Worm (Caenorhabditis elegans): ENCODE measurements around the gene K08D9.6.

DNA sequence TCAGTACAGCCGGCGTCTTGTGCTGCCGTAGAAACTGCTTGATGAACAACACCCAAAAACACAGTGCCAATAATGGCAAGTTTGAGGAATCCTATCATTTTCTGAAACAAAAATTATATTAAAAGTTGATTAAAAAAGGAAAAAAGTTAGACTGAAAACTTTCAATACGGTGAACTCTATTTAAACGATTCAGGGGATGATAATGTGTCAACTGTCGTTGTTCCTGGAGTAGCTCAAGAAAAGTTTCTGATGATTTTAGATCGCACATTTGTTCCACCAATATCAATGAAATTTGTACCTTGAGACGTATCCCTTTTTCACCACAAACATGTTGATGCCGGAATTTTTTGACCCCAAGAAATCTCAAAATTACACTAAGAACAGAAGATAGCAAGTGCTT lies 33.2 kb upstream of the K08D9.6 start, which contains the start of gene T28A11.18:
- TF ChIP-seq ets-4 (GFP tag; optimal IDR thresholded peaks at IDR 0.05) (no peak), nhr-90 (tag; optimal IDR thresholded peaks at IDR 0.05) (no peak), let-607 (tag; optimal IDR thresholded peaks at IDR 0.05) (no peak), F22D6.2 (tag; optimal IDR thresholded peaks at IDR 0.05) (no peak)
